Fruit fly (Drosophila melanogaster) whole organism, embryonic: ENCODE measurements around the gene Pkg21D.

Source experiments
- CG10274 ChIP-seq: fragments of 200-800 bp; sonication (Bioruptor generic); optimal IDR thresholded peaks from 3 replicates; lab custom pipeline; 2017; ENCODE audit warnings: missing biosample characterization, mild to moderate bottlenecking, missing genetic modification characterization
- CG11247 ChIP-seq: fragments of 200-800 bp; sonication (Bioruptor generic); IDR thresholded peaks from 2 replicates; pipeline ENCODE4 v1.3.6; 2022; ENCODE audit warnings: missing biosample characterization, missing genetic modification characterization
- CG13296 ChIP-seq: fragments of 200-800 bp; sonication (Bioruptor generic); optimal IDR thresholded peaks from 3 replicates; lab custom pipeline; 2018; ENCODE audit warnings: missing biosample characterization, mild to moderate bottlenecking, missing genetic modification characterization
- CG13894 ChIP-seq: fragments of 200-800 bp; sonication (Bioruptor generic); optimal IDR thresholded peaks from 3 replicates; lab custom pipeline; 2018; ENCODE audit warnings: missing biosample characterization, mild to moderate bottlenecking, missing genetic modification characterization, moderate library complexity
- CG15514 ChIP-seq: fragments of 200-800 bp; sonication (Bioruptor generic); optimal IDR thresholded peaks from 3 replicates; lab custom pipeline; 2017; ENCODE audit warnings: missing biosample characterization, missing genetic modification characterization, mild to moderate bottlenecking, moderate library complexity, missing genetic modification reagents
- CG1647 ChIP-seq: fragments of 200-800 bp; sonication (Bioruptor generic); optimal IDR thresholded peaks from 3 replicates; lab custom pipeline; 2016; ENCODE audit warnings: missing biosample characterization, missing genetic modification characterization
- CG17385 ChIP-seq: fragments of 200-800 bp; sonication (Bioruptor generic); optimal IDR thresholded peaks from 3 replicates; lab custom pipeline; 2018; ENCODE audit warnings: missing biosample characterization, mild to moderate bottlenecking, missing genetic modification characterization
- CG17829 ChIP-seq: fragments of 200-800 bp; optimal IDR thresholded peaks from 2 replicates; lab custom pipeline; 2019; ENCODE audit warnings: missing biosample characterization, mild to moderate bottlenecking, missing genetic modification characterization, moderate library complexity
- CG18764 ChIP-seq: fragments of 200-800 bp; sonication (Bioruptor generic); optimal IDR thresholded peaks from 3 replicates; lab custom pipeline; 2016; ENCODE audit warnings: missing biosample characterization, missing genetic modification characterization
- CG2678 ChIP-seq: fragments of 200-800 bp; sonication (Bioruptor generic); optimal IDR thresholded peaks from 3 replicates; lab custom pipeline; 2019; ENCODE audit warnings: missing biosample characterization, mild to moderate bottlenecking, missing genetic modification characterization, moderate library complexity
- CG3065 ChIP-seq: fragments of 200-800 bp; sonication (Bioruptor generic); optimal IDR thresholded peaks from 2 replicates; lab custom pipeline; 2016; ENCODE audit warnings: missing biosample characterization, missing genetic modification characterization
- CG3847 ChIP-seq: fragments of 200-800 bp; sonication (Bioruptor generic); IDR thresholded peaks from 2 replicates; pipeline ENCODE4 v1.3.6; 2022; ENCODE audit warnings: missing biosample characterization, missing genetic modification characterization
- CG4282 ChIP-seq: fragments of 200-800 bp; sonication (Bioruptor generic); optimal IDR thresholded peaks from 2 replicates; lab custom pipeline; 2016; ENCODE audit warnings: missing biosample characterization, missing genetic modification characterization
- CG6254 ChIP-seq: fragments of 200-800 bp; sonication (Bioruptor generic); optimal IDR thresholded peaks from 3 replicates; lab custom pipeline; 2017; ENCODE audit warnings: mild to moderate bottlenecking, missing biosample characterization, missing genetic modification reagents, missing genetic modification characterization
- CG6272 ChIP-seq: fragments of 200-800 bp; sonication (Bioruptor generic); IDR thresholded peaks from 2 replicates; pipeline ENCODE4 v1.3.6; 2022; ENCODE audit warnings: missing biosample characterization, missing genetic modification characterization
- CG6683 ChIP-seq: fragments of 200-800 bp; sonication (Bioruptor generic); optimal IDR thresholded peaks from 2 replicates; lab custom pipeline; 2017; ENCODE audit warnings: missing biosample characterization, mild to moderate bottlenecking, missing genetic modification characterization, missing genetic modification reagents
- CG6854 ChIP-seq: fragments of 200-800 bp; sonication (Bioruptor generic); optimal IDR thresholded peaks from 3 replicates; lab custom pipeline; 2017; ENCODE audit warnings: missing biosample characterization, mild to moderate bottlenecking, missing genetic modification characterization
- CG7372 ChIP-seq: fragments of 200-800 bp; sonication (Bioruptor generic); IDR thresholded peaks from 2 replicates; pipeline ENCODE4 v1.3.6; 2022; ENCODE audit warnings: missing biosample characterization, missing genetic modification characterization
- CG7963 ChIP-seq: fragments of 200-800 bp; sonication (Bioruptor generic); IDR thresholded peaks from 3 replicates; pipeline ENCODE4 v1.3.6; 2022; ENCODE audit warnings: missing biosample characterization, missing genetic modification characterization; ENCODE audit not compliant: partially characterized antibody
- CG8359 ChIP-seq: fragments of 200-800 bp; sonication (Bioruptor generic); optimal IDR thresholded peaks from 2 replicates; lab custom pipeline; 2017; ENCODE audit warnings: missing biosample characterization, mild to moderate bottlenecking, missing genetic modification characterization, borderline replicate concordance
- Dbx ChIP-seq: fragments of 200-800 bp; sonication (Bioruptor generic); IDR thresholded peaks from 3 replicates; pipeline ENCODE4 v1.3.6; 2022; ENCODE audit warnings: missing biosample characterization, missing genetic modification characterization
- Dek ChIP-seq: fragments of 200-800 bp; sonication (Bioruptor generic); optimal IDR thresholded peaks from 3 replicates; lab custom pipeline; 2019; ENCODE audit warnings: missing biosample characterization, mild to moderate bottlenecking, missing genetic modification characterization, moderate library complexity
- Dfd ChIP-seq, 2 experiments: fragments of >200 bp; optimal IDR thresholded peaks; 2 replicates each; lab custom pipeline; 2017; ENCODE audit warnings: missing biosample characterization in 2 of 2, missing genetic modification characterization in 2 of 2
- E2f2 ChIP-seq: fragments of 200-800 bp; sonication (Bioruptor generic); IDR thresholded peaks from 2 replicates; pipeline ENCODE4 v1.3.6; 2022; ENCODE audit warnings: missing biosample characterization, missing genetic modification characterization
- Ets97D ChIP-seq: fragments of 200-800 bp; sonication (Bioruptor generic); optimal IDR thresholded peaks from 3 replicates; lab custom pipeline; 2016; ENCODE audit warnings: missing biosample characterization, missing genetic modification characterization
- Fer1 ChIP-seq: fragments of 200-800 bp; sonication (Bioruptor generic); optimal IDR thresholded peaks from 2 replicates; lab custom pipeline; 2017; ENCODE audit warnings: missing biosample characterization, mild to moderate bottlenecking, missing genetic modification characterization
- Hand ChIP-seq: fragments of 200-800 bp; sonication (Bioruptor generic); optimal IDR thresholded peaks from 2 replicates; lab custom pipeline; 2017; ENCODE audit warnings: mild to moderate bottlenecking, missing biosample characterization, missing genetic modification reagents, missing genetic modification characterization
- HmgD ChIP-seq: fragments of 200-800 bp; sonication (Bioruptor generic); optimal IDR thresholded peaks from 3 replicates; lab custom pipeline; 2016; ENCODE audit warnings: missing biosample characterization, missing genetic modification characterization
- Oaz ChIP-seq: fragments of 200-800 bp; sonication (Bioruptor generic); IDR thresholded peaks from 2 replicates; pipeline ENCODE4 v1.3.6; 2022; ENCODE audit warnings: missing biosample characterization, missing genetic modification characterization
- Pdp1 ChIP-seq, 2 experiments: fragments of 200-800 bp; sonication (Bioruptor generic); optimal IDR thresholded peaks; 3 replicates each; lab custom pipeline; 2016; ENCODE audit warnings: missing biosample characterization in 2 of 2, missing genetic modification characterization in 2 of 2, mild to moderate bottlenecking in 1 of 2, moderate library complexity in 1 of 2
- Scr ChIP-seq: fragments of 200-800 bp; sonication (Bioruptor generic); IDR thresholded peaks from 2 replicates; pipeline ENCODE4 v1.3.6; 2022; ENCODE audit warnings: missing biosample characterization, missing genetic modification characterization; ENCODE audit not compliant: partially characterized antibody
- Sox102F ChIP-seq: fragments of 200-800 bp; sonication (Bioruptor generic); optimal IDR thresholded peaks from 2 replicates; lab custom pipeline; 2018; ENCODE audit warnings: missing biosample characterization, mild to moderate bottlenecking, missing genetic modification characterization, moderate library complexity
- Stat92E ChIP-seq, 3 experiments: fragments of >200 bp in 2 of 3; fragments of 200-800 bp in 1 of 3; sonication (Bioruptor generic) in 1 of 3; optimal IDR thresholded peaks; 2 replicates each; lab custom pipeline; 2017 to 2019; ENCODE audit warnings: missing biosample characterization in 3 of 3, missing genetic modification characterization in 3 of 3, mild to moderate bottlenecking in 1 of 3, moderate library complexity in 1 of 3
- ara ChIP-seq: fragments of 200-800 bp; sonication (Bioruptor generic); IDR thresholded peaks from 2 replicates; pipeline ENCODE4 v1.3.6; 2022; ENCODE audit warnings: missing biosample characterization, missing genetic modification characterization
- ase ChIP-seq: fragments of 200-800 bp; sonication (Bioruptor generic); IDR thresholded peaks from 3 replicates; pipeline ENCODE4 v1.3.6; 2022; ENCODE audit warnings: missing biosample characterization, missing genetic modification characterization
- btn ChIP-seq: fragments of 200-800 bp; sonication (Bioruptor generic); optimal IDR thresholded peaks from 2 replicates; lab custom pipeline; 2016; ENCODE audit warnings: missing biosample characterization, missing genetic modification characterization
- caup ChIP-seq: fragments of 200-800 bp; sonication (Bioruptor generic); optimal IDR thresholded peaks from 3 replicates; lab custom pipeline; 2017; ENCODE audit warnings: missing biosample characterization, mild to moderate bottlenecking, missing genetic modification characterization, moderate library complexity; ENCODE audit not compliant: severe bottlenecking
- chn ChIP-seq: fragments of 200-800 bp; sonication (Bioruptor generic); optimal IDR thresholded peaks from 2 replicates; lab custom pipeline; 2016; ENCODE audit warnings: missing biosample characterization, missing genetic modification characterization
- croc ChIP-seq: fragments of 200-800 bp; sonication (Bioruptor generic); conservative IDR thresholded peaks from 3 replicates; pipeline ENCODE4 v1.3.6; 2022; ENCODE audit warnings: missing biosample characterization, missing genetic modification characterization
- crol ChIP-seq: fragments of 200-800 bp; sonication (Bioruptor generic); IDR thresholded peaks from 2 replicates; pipeline ENCODE4 v1.3.6; 2022; ENCODE audit warnings: missing biosample characterization, missing genetic modification characterization
- dati ChIP-seq: fragments of 200-800 bp; sonication (Bioruptor generic); IDR thresholded peaks from 2 replicates; pipeline ENCODE4 v1.3.6; 2022; ENCODE audit warnings: missing biosample characterization, missing genetic modification characterization
- dpn ChIP-seq, 2 experiments: fragments of 200-800 bp; sonication (Bioruptor generic); optimal IDR thresholded peaks; 3 replicates each; lab custom pipeline; 2016; ENCODE audit warnings: missing biosample characterization in 2 of 2, missing genetic modification characterization in 2 of 2
- knrl ChIP-seq: fragments of 200-800 bp; sonication (Bioruptor generic); IDR thresholded peaks from 3 replicates; pipeline ENCODE4 v1.3.6; 2022; ENCODE audit warnings: missing biosample characterization, missing genetic modification characterization; ENCODE audit not compliant: partially characterized antibody
- onecut ChIP-seq: fragments of 200-800 bp; sonication (Bioruptor generic); IDR thresholded peaks from 2 replicates; pipeline ENCODE4 v1.3.6; 2022; ENCODE audit warnings: missing biosample characterization, missing genetic modification characterization
- pan ChIP-seq, 4 experiments: fragments of >200 bp in 3 of 4; fragments of 200-800 bp in 1 of 4; sonication (Bioruptor generic) in 1 of 4; optimal IDR thresholded peaks in 3 of 4; IDR thresholded peaks in 1 of 4; 2 replicates each; pipeline versions ENCODE4 v1.3.6 to Lab custom; 2017 to 2022; ENCODE audit warnings: missing biosample characterization in 2 of 4, missing genetic modification characterization in 2 of 4, mixed read lengths in 1 of 4
- phol ChIP-seq: fragments of 200-800 bp; sonication (Bioruptor generic); optimal IDR thresholded peaks from 3 replicates; lab custom pipeline; 2018; ENCODE audit warnings: missing biosample characterization, mild to moderate bottlenecking, missing genetic modification characterization, moderate library complexity
- sens ChIP-seq: fragments of 200-800 bp; sonication (Bioruptor generic); peaks from one replicate; lab custom pipeline; 2016; ENCODE audit warnings: missing biosample characterization, missing genetic modification characterization
- stwl ChIP-seq: fragments of 200-800 bp; sonication (Bioruptor generic); optimal IDR thresholded peaks from 3 replicates; lab custom pipeline; 2018; ENCODE audit warnings: missing biosample characterization, mild to moderate bottlenecking, missing genetic modification characterization, moderate library complexity

The Pkg21D gene

dm6 chr2L:821242-821985 lies 30.8 kb upstream of the Pkg21D start, which contains the start of gene CG3662 (continued):
- TF ChIP-seq CG8359 (GFP tag; lab: Kevin White, UChicago) (no peak), HmgD (no peak), CG7963 (GFP tag; lab: Robert Waterston, UW) (no peak), dpn (GFP tag; optimal IDR thresholded peaks at IDR 0.05; lab: Kevin White, UChicago) (peak in 1 of 2 experiments; percentile 6), Ets97D (GFP tag; lab: Kevin White, UChicago) (peak; percentile 71), btn (no peak), CG10274 (GFP tag; lab: Kevin White, UChicago) (no peak), CG7372 (no peak), Dek (peak; percentile 34), pan (optimal IDR thresholded peaks at IDR 0.05; lab: Kevin White, UChicago) (no peak), pan (GFP tag; optimal IDR thresholded peaks at IDR 0.05 in 1 of 2, IDR thresholded peaks at IDR 0.05 in 1 of 2) (peak in 1 of 2 experiments; percentile 25), Scr (GFP tag; lab: Robert Waterston, UW) (no peak), CG6272 (no peak), Dbx (peak; percentile 5; the same call in 1 of the 3 replicates), croc (no peak), knrl (GFP tag; lab: Robert Waterston, UW) (peak; percentile 40; the same call in 1 of the 3 replicates), onecut (GFP tag; lab: Robert Waterston, UW) (peak; percentile 99), stwl (tag; lab: Kevin White, UChicago) (peak; percentile 69), CG6854 (GFP tag; lab: Kevin White, UChicago) (no peak), sens (peak; percentile 62), CG6254 (no peak), CG6683 (GFP tag; lab: Kevin White, UChicago) (no peak), CG17385 (GFP tag; lab: Kevin White, UChicago) (no peak), ase (GFP tag; lab: Robert Waterston, UW) (no peak), Hand (GFP tag; lab: Kevin White, UChicago) (no peak), CG15514 (GFP tag; lab: Kevin White, UChicago) (peak; percentile 87), Stat92E (GFP tag; optimal IDR thresholded peaks at IDR 0.05; lab: Kevin White, UChicago) (peak in 1 of 3 experiments; percentile 29), dati (no peak), CG13894 (tag; lab: Kevin White, UChicago) (peak; percentile 40), chn (GFP tag; lab: Kevin White, UChicago) (peak; percentile 17), CG1647 (no peak), CG3065 (GFP tag; lab: Kevin White, UChicago) (no peak), ara (GFP tag; lab: Robert Waterston, UW) (no peak), CG18764 (peak; percentile 0), Sox102F (GFP tag; lab: Kevin White, UChicago) (no peak), CG3847 (peak; percentile 72), Oaz (GFP tag; lab: Robert Waterston, UW) (no peak), crol (GFP tag; lab: Robert Waterston, UW) (peak; percentile 87), phol (tag; lab: Kevin White, UChicago) (peak; percentile 60), Dfd (GFP tag; optimal IDR thresholded peaks at IDR 0.05; lab: Kevin White, UChicago) (no peak), E2f2 (peak; percentile 99), CG17829 (tag; lab: Kevin White, UChicago) (peak; percentile 7), caup (GFP tag; lab: Kevin White, UChicago) (peak; percentile 18), CG13296 (GFP tag; lab: Kevin White, UChicago) (no peak), CG4282 (GFP tag; lab: Kevin White, UChicago) (no peak), Fer1 (GFP tag; lab: Kevin White, UChicago) (peak; percentile 33), CG11247 (GFP tag; lab: Robert Waterston, UW) (no peak), CG2678 (tag; lab: Kevin White, UChicago) (no peak), Pdp1 (GFP tag; optimal IDR thresholded peaks at IDR 0.05; lab: Kevin White, UChicago) (peak in 1 of 2 experiments; percentile 44)
